Worm (Caenorhabditis elegans) whole organism, mixed stage, embryonic: ENCODE results near the gene unc-69.

Experiments used
- ces-1 ChIP-seq: fragments of 150-350 bp; optimal IDR thresholded peaks from 2 replicates; lab custom pipeline; 2014; ENCODE audit warnings: missing biosample characterization, missing genetic modification reagents, missing genetic modification characterization
- cnd-1 ChIP-seq: fragments of 200-800 bp; sonication (Bioruptor generic); optimal IDR thresholded peaks from 2 replicates; lab custom pipeline; 2018; ENCODE audit warnings: mild to moderate bottlenecking, missing genetic modification characterization, missing compliant biosample characterization
- drap-1 ChIP-seq: fragments of 200-800 bp; sonication (Bioruptor generic); optimal IDR thresholded peaks from 3 replicates; lab custom pipeline; 2018; ENCODE audit warnings: mild to moderate bottlenecking, missing genetic modification characterization, missing compliant biosample characterization
- ham-2 ChIP-seq: fragments of 200-800 bp; sonication (Bioruptor generic); optimal IDR thresholded peaks from 2 replicates; lab custom pipeline; 2018; ENCODE audit warnings: mild to moderate bottlenecking, missing genetic modification characterization, missing compliant biosample characterization
- pha-4 ChIP-seq: fragments of 150-350 bp; optimal IDR thresholded peaks from 2 replicates; lab custom pipeline; 2018; ENCODE audit warnings: missing biosample characterization, missing genetic modification reagents, missing genetic modification characterization
- snpc-4 ChIP-seq: fragments of 150-350 bp; optimal IDR thresholded peaks from 2 replicates; lab custom pipeline; 2014; ENCODE audit warnings: missing biosample characterization, missing genetic modification characterization
- unc-62 ChIP-seq: fragments of 150-350 bp; optimal IDR thresholded peaks from 2 replicates; lab custom pipeline; 2014; ENCODE audit warnings: missing biosample characterization, missing genetic modification reagents, missing genetic modification characterization

DNA sequence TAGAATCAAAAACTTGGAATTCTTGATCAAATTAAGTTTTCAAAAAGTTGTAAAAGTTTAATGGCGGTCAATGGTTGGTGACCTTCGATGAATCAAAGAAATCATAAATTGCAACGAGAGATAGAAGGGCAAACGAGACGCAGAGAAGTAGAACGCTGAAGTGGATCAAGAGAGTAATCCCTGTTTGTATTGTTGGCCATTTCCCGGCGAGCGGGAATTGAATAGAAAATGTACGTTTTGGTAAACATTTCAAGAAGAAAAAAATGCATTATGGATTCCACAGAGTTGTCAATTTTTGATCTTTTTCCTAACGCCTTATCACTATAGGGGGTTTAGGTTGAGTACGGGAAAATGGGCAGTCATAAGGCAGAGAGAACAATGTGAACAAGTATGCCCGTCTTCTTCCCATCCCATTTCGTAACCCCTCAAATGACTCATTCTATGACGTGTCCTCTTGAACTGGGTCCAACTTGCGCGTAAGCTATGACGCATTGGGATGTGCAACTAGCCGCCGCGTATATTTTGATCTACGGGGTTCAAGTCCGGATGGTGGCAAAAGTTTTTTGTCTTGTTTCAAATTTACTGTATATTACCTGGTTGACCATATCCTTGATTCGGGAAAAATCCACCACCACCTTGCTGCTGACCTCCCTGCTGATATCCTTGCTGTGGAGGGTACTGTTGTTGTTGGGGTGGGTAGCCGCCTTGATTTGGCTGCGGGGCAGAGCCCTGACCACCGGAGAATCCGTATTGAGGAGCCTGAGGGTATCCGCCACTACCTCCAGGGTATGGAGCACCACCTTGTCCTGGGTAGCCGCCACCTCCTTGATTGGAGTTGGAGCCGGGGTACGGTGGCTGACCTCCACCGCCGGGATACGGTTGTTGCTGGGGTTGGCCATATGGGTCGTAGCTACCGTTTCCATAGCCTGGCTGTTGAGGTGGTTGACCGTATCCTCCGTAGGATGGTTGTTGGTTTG lies 10.1 kb downstream of the unc-69 start:
- no peak for TF ChIP-seq ham-2 (GFP tag; lab: Kevin White, UChicago)
- no peak for TF ChIP-seq ces-1 (GFP tag; lab: Kevin White, UChicago)
- peak; percentile 19 for TF ChIP-seq pha-4
- no peak for TF ChIP-seq cnd-1 (tag; lab: Kevin White, UChicago)
- TF ChIP-seq drap-1: no peak
- TF ChIP-seq unc-62 (GFP tag; lab: Kevin White, UChicago): no peak
- TF ChIP-seq snpc-4 (tag; lab: Kevin White, UChicago): no peak
